Fruit fly (Drosophila melanogaster) whole organism, wandering third instar larva: Measurements from ENCODE around the gene CG34280.
A peak's percentile ranks its signal among the peaks of the same experiment; 100 is the strongest.

Experiments
- Abd-B ChIP-seq: fragments of >200 bp; optimal IDR thresholded peaks from 2 replicates; lab custom pipeline; 2017; ENCODE audit warnings: missing biosample characterization, missing genetic modification characterization
- CG32264 ChIP-seq: fragments of 200-800 bp; sonication (Bioruptor generic); optimal IDR thresholded peaks from 2 replicates; lab custom pipeline; 2016; ENCODE audit warnings: missing biosample characterization, missing genetic modification characterization
- CG9705 ChIP-seq: fragments of 200-800 bp; sonication (Bioruptor generic); optimal IDR thresholded peaks from 2 replicates; lab custom pipeline; 2018; ENCODE audit warnings: missing biosample characterization, mild to moderate bottlenecking, missing genetic modification characterization
- CrebA ChIP-seq: fragments of 200-800 bp; sonication (Bioruptor generic); optimal IDR thresholded peaks from 2 replicates; lab custom pipeline; 2016; ENCODE audit warnings: missing biosample characterization, mild to moderate bottlenecking, missing genetic modification characterization, borderline replicate concordance
- Dfd ChIP-seq: fragments of >200 bp; optimal IDR thresholded peaks from 2 replicates; lab custom pipeline; 2017; ENCODE audit warnings: missing biosample characterization, missing genetic modification characterization
- Dif ChIP-seq: fragments of 200-275, 200-300 bp; sonication (Bioruptor generic); optimal IDR thresholded peaks from 2 replicates; lab custom pipeline; 2018; ENCODE audit warnings: missing biosample characterization, missing genetic modification characterization; ENCODE audit not compliant: partially characterized antibody
- GATAd ChIP-seq: sonication (Bioruptor generic); optimal IDR thresholded peaks from 2 replicates; lab custom pipeline; 2016; ENCODE audit warnings: missing biosample characterization, missing genetic modification characterization
- HLH106 ChIP-seq: fragments of 200-800 bp; optimal IDR thresholded peaks from 3 replicates; lab custom pipeline; 2019; ENCODE audit warnings: missing biosample characterization, mild to moderate bottlenecking, missing genetic modification characterization, moderate library complexity
- Hnf4 ChIP-seq: fragments of 200-800 bp; sonication (Bioruptor generic); optimal IDR thresholded peaks from 2 replicates; lab custom pipeline; 2016; ENCODE audit warnings: missing biosample characterization, mild to moderate bottlenecking, missing genetic modification characterization
- Hr78 ChIP-seq: fragments of >200 bp; optimal IDR thresholded peaks from 2 replicates; lab custom pipeline; 2017; ENCODE audit warnings: missing biosample characterization, missing genetic modification characterization
- Hr83 ChIP-seq: fragments of 200-300 bp; sonication (Bioruptor generic); optimal IDR thresholded peaks from 2 replicates; lab custom pipeline; 2016; ENCODE audit warnings: missing biosample characterization, mild to moderate bottlenecking, missing genetic modification characterization, moderate library complexity; ENCODE audit not compliant: poor library complexity, severe bottlenecking
- Jra ChIP-seq: sonication (Bioruptor generic); optimal IDR thresholded peaks from 2 replicates; lab custom pipeline; 2016; ENCODE audit warnings: missing biosample characterization, missing genetic modification characterization
- Mio ChIP-seq: sonication (Bioruptor generic); optimal IDR thresholded peaks from 2 replicates; lab custom pipeline; 2016; ENCODE audit warnings: missing biosample characterization, missing genetic modification characterization
- Myc ChIP-seq: fragments of >200 bp; optimal IDR thresholded peaks from 2 replicates; lab custom pipeline; 2017
- N ChIP-seq: fragments of >200 bp; optimal IDR thresholded peaks from 2 replicates; lab custom pipeline; 2018; ENCODE audit warnings: missing biosample characterization, missing external identifiers, missing genetic modification characterization
- OdsH ChIP-seq: fragments of 200-800 bp; sonication (Bioruptor generic); optimal IDR thresholded peaks from 2 replicates; lab custom pipeline; 2016; ENCODE audit warnings: missing biosample characterization, mild to moderate bottlenecking, missing genetic modification characterization
- Rel ChIP-seq, 2 experiments: fragments of 200-800 bp; sonication (Bioruptor generic) in 1 of 2; optimal IDR thresholded peaks; 2 replicates in 1 of 2; 3 replicates in 1 of 2; lab custom pipeline; 2016 to 2019; ENCODE audit warnings: mild to moderate bottlenecking in 2 of 2, missing biosample characterization in 2 of 2, missing genetic modification characterization in 2 of 2, moderate library complexity in 1 of 2
- Sp1 ChIP-seq: fragments of 200-800 bp; sonication (Bioruptor generic); optimal IDR thresholded peaks from 3 replicates; lab custom pipeline; 2019; ENCODE audit warnings: missing biosample characterization, mild to moderate bottlenecking, missing genetic modification characterization, moderate library complexity
- Vsx2 ChIP-seq: fragments of 200-300, 225-300 bp; sonication (Bioruptor generic); optimal IDR thresholded peaks from 2 replicates; lab custom pipeline; 2018; ENCODE audit warnings: missing biosample characterization, missing genetic modification characterization; ENCODE audit not compliant: partially characterized antibody
- br ChIP-seq: fragments of 200-800 bp; sonication (Bioruptor generic); optimal IDR thresholded peaks from 2 replicates; lab custom pipeline; 2016; ENCODE audit warnings: missing biosample characterization, missing genetic modification characterization
- brk ChIP-seq: fragments of 200-800 bp; sonication (Bioruptor generic); optimal IDR thresholded peaks from 2 replicates; lab custom pipeline; 2016; ENCODE audit warnings: missing biosample characterization, mild to moderate bottlenecking, missing genetic modification characterization
- dl ChIP-seq, 2 experiments: fragments of 175-275, 200-275 bp in 1 of 2; fragments of 200-275 bp in 1 of 2; sonication (Bioruptor generic); optimal IDR thresholded peaks; lab custom pipeline; 2018; ENCODE audit warnings: mild to moderate bottlenecking in 2 of 2, missing biosample characterization in 2 of 2, missing genetic modification characterization in 2 of 2, moderate library complexity in 2 of 2; ENCODE audit not compliant: partially characterized antibody in 2 of 2, insufficient read depth in 1 of 2
- dmrt93B ChIP-seq: fragments of 200-800 bp; sonication (Bioruptor generic); optimal IDR thresholded peaks from 2 replicates; lab custom pipeline; 2018; ENCODE audit warnings: missing biosample characterization, mild to moderate bottlenecking, missing genetic modification characterization
- dsf ChIP-seq: sonication (Bioruptor generic); optimal IDR thresholded peaks from 2 replicates; lab custom pipeline; 2016; ENCODE audit warnings: missing biosample characterization, missing genetic modification characterization, borderline replicate concordance
- ey ChIP-seq: fragments of 200-800 bp; sonication (Bioruptor generic); optimal IDR thresholded peaks from 2 replicates; lab custom pipeline; 2016; ENCODE audit warnings: missing biosample characterization, missing genetic modification characterization
- foxo ChIP-seq, 2 experiments: fragments of 200-800 bp; sonication (Bioruptor generic); optimal IDR thresholded peaks; 2 replicates in 1 of 2; 3 replicates in 1 of 2; lab custom pipeline; 2016 to 2017; ENCODE audit warnings: missing biosample characterization in 2 of 2, missing genetic modification characterization in 2 of 2
- fru ChIP-seq: fragments of 200-800 bp; sonication (Bioruptor generic); optimal IDR thresholded peaks from 3 replicates; lab custom pipeline; 2016; ENCODE audit warnings: missing biosample characterization, mild to moderate bottlenecking, missing genetic modification characterization
- h ChIP-seq: fragments of 200-800 bp; sonication (Bioruptor generic); optimal IDR thresholded peaks from 3 replicates; lab custom pipeline; 2016; ENCODE audit warnings: missing biosample characterization, mild to moderate bottlenecking, missing genetic modification characterization
- jim ChIP-seq: fragments of 175-275, 200-325 bp; sonication (Bioruptor generic); optimal IDR thresholded peaks from 2 replicates; lab custom pipeline; 2016; ENCODE audit warnings: missing biosample characterization, mild to moderate bottlenecking, missing genetic modification characterization
- lola ChIP-seq: fragments of >200 bp; optimal IDR thresholded peaks from 2 replicates; lab custom pipeline; 2017; ENCODE audit warnings: missing biosample characterization, missing genetic modification characterization
- pan ChIP-seq: fragments of >200 bp; optimal IDR thresholded peaks from 2 replicates; lab custom pipeline; 2017
- psq ChIP-seq: fragments of 200-800 bp; sonication (Bioruptor generic); optimal IDR thresholded peaks from 3 replicates; lab custom pipeline; 2017; ENCODE audit warnings: missing biosample characterization, mild to moderate bottlenecking, missing genetic modification characterization, moderate library complexity
- rgr ChIP-seq: fragments of 200-800 bp; sonication (Bioruptor generic); optimal IDR thresholded peaks from 3 replicates; lab custom pipeline; 2016; ENCODE audit warnings: missing biosample characterization, mild to moderate bottlenecking, missing genetic modification characterization
- sage ChIP-seq: fragments of 200-800 bp; sonication (Bioruptor generic); optimal IDR thresholded peaks from 2 replicates; lab custom pipeline; 2016; ENCODE audit warnings: missing biosample characterization, mild to moderate bottlenecking, missing genetic modification characterization
- sv ChIP-seq: fragments of 200-800 bp; sonication (Bioruptor generic); optimal IDR thresholded peaks from 3 replicates; lab custom pipeline; 2016; ENCODE audit warnings: missing biosample characterization, missing genetic modification characterization
- tai ChIP-seq: sonication (Bioruptor generic); optimal IDR thresholded peaks from 2 replicates; lab custom pipeline; 2016; ENCODE audit warnings: missing biosample characterization, missing genetic modification characterization
- usp ChIP-seq: fragments of >200 bp; optimal IDR thresholded peaks from 2 replicates; lab custom pipeline; 2017; ENCODE audit warnings: missing biosample characterization, missing genetic modification characterization
- woc ChIP-seq: sonication (Bioruptor generic); optimal IDR thresholded peaks from 2 replicates; lab custom pipeline; 2016; ENCODE audit warnings: missing biosample characterization, mild to moderate bottlenecking, missing genetic modification characterization

Gene CG34280

dm6 chr3R:17402434-17402833 lies 1.1 kb downstream of the CG34280 start, which contains the start of gene Sur-8:
Sur-8 (minus strand) TSS chr3R:17402515.
- TF ChIP-seq Rel (GFP tag; optimal IDR thresholded peaks at IDR 0.05; lab: Kevin White, UChicago) (no peak), Rel (tag; optimal IDR thresholded peaks at IDR 0.05; lab: Kevin White, UChicago) (no peak), fru (GFP tag; lab: Kevin White, UChicago) (peak; percentile 24), pan (no peak), lola (GFP tag; lab: Kevin White, UChicago) (no peak), sv (GFP tag; lab: Kevin White, UChicago) (peak; percentile 33), HLH106 (tag; lab: Kevin White, UChicago) (peak; percentile 29), br (GFP tag; lab: Kevin White, UChicago) (peak; percentile 48), CG32264 (GFP tag; lab: Kevin White, UChicago) (no peak), Vsx2 (GFP tag; lab: Kevin White, UChicago) (no peak), dmrt93B (peak; percentile 25), h (GFP tag; lab: Kevin White, UChicago) (peak; percentile 50), foxo (GFP tag; optimal IDR thresholded peaks at IDR 0.05; lab: Kevin White, UChicago) (peak in 1 of 2 experiments; percentile 57), Hr83 (GFP tag; lab: Kevin White, UChicago) (peak; percentile 64), OdsH (GFP tag; lab: Kevin White, UChicago) (peak; percentile 35), GATAd (GFP tag; lab: Kevin White, UChicago) (no peak), Myc (lab: Kevin White, UChicago) (peak; percentile 32), jim (GFP tag; lab: Kevin White, UChicago) (no peak), rgr (GFP tag; lab: Kevin White, UChicago) (peak; percentile 54), psq (GFP tag; lab: Kevin White, UChicago) (peak; percentile 26), ey (GFP tag; lab: Kevin White, UChicago) (peak; percentile 39), Dif (GFP tag; lab: Kevin White, UChicago) (no peak)

- TF ChIP-seq Jra (GFP tag; lab: Kevin White, UChicago), result no peak
- no peak for TF ChIP-seq GATAd (GFP tag; lab: Kevin White, UChicago)
- TF ChIP-seq Hr78, result no peak
- no peak for TF ChIP-seq Mio (GFP tag; lab: Kevin White, UChicago)
- TF ChIP-seq Rel (GFP tag; optimal IDR thresholded peaks at IDR 0.05; lab: Kevin White, UChicago), result no peak
- TF ChIP-seq Rel (tag; optimal IDR thresholded peaks at IDR 0.05; lab: Kevin White, UChicago), result peak; percentile 29
- TF ChIP-seq Dfd (GFP tag; lab: Kevin White, UChicago), result no peak
- no peak for TF ChIP-seq psq (GFP tag; lab: Kevin White, UChicago)
- peak; percentile 35 for TF ChIP-seq woc (GFP tag; lab: Kevin White, UChicago)
- peak; percentile 77 for TF ChIP-seq tai
- no peak for TF ChIP-seq lola (GFP tag; lab: Kevin White, UChicago)
- no peak for TF ChIP-seq OdsH (GFP tag; lab: Kevin White, UChicago)
- TF ChIP-seq sage (GFP tag; lab: Kevin White, UChicago), result no peak
- TF ChIP-seq CG9705, result no peak
- TF ChIP-seq h (GFP tag; lab: Kevin White, UChicago), result peak; percentile 32
- peak; percentile 89 for TF ChIP-seq N (GFP tag; lab: Kevin White, UChicago)
- TF ChIP-seq ey (GFP tag; lab: Kevin White, UChicago), result peak; percentile 21
- no peak for TF ChIP-seq CG32264 (GFP tag; lab: Kevin White, UChicago)
- TF ChIP-seq Dif (GFP tag; lab: Kevin White, UChicago), result no peak
- no peak for TF ChIP-seq usp
- TF ChIP-seq dl (GFP tag; optimal IDR thresholded peaks at IDR 0.05; lab: Kevin White, UChicago; ENCODE audit: insufficient read depth in 1 of 2, partially characterized antibody in 2 of 2), result no peak
- peak; percentile 34 for TF ChIP-seq Hnf4
- TF ChIP-seq CrebA (GFP tag; lab: Kevin White, UChicago), result no peak
- no peak for TF ChIP-seq dmrt93B
- TF ChIP-seq Hr83 (GFP tag; lab: Kevin White, UChicago), result no peak
- TF ChIP-seq foxo (GFP tag; optimal IDR thresholded peaks at IDR 0.05; lab: Kevin White, UChicago), result peak in 1 of 2 experiments; percentile 45
- no peak for TF ChIP-seq jim (GFP tag; lab: Kevin White, UChicago)
- TF ChIP-seq brk, result peak; percentile 45
- TF ChIP-seq Abd-B (GFP tag; lab: Kevin White, UChicago), result no peak
- TF ChIP-seq rgr (GFP tag; lab: Kevin White, UChicago), result peak; percentile 35
- peak; percentile 24 for TF ChIP-seq HLH106 (tag; lab: Kevin White, UChicago)
- peak; percentile 35 for TF ChIP-seq sv (GFP tag; lab: Kevin White, UChicago)
- peak; percentile 12 for TF ChIP-seq dsf (GFP tag; lab: Kevin White, UChicago)
- no peak for TF ChIP-seq Myc (lab: Kevin White, UChicago)
- TF ChIP-seq fru (GFP tag; lab: Kevin White, UChicago), result peak; percentile 45
- TF ChIP-seq Vsx2 (GFP tag; lab: Kevin White, UChicago), result no peak
- TF ChIP-seq br (GFP tag; lab: Kevin White, UChicago), result no peak
- no peak for TF ChIP-seq pan
- TF ChIP-seq Sp1 (GFP tag; lab: Kevin White, UChicago), result no peak
These were observed 2.2 kb downstream of the CG34280 start for dm6 chr3R:17401289-17401752.
